Fruit fly (Drosophila melanogaster) whole organism, embryonic: ENCODE data around the gene HP1e.

ENCODE experiments used
- Aef1 ChIP-seq: fragments of 200-800 bp; sonication (Bioruptor generic); IDR thresholded peaks from 3 replicates; pipeline ENCODE4 v1.3.6; 2022; ENCODE audit warnings: missing biosample characterization, missing genetic modification characterization
- Antp ChIP-seq: fragments of 200-800 bp; sonication (Bioruptor generic); optimal IDR thresholded peaks from 3 replicates; lab custom pipeline; 2016; ENCODE audit warnings: missing biosample characterization, missing genetic modification characterization
- Asciz ChIP-seq: fragments of 200-800 bp; sonication (Bioruptor generic); optimal IDR thresholded peaks from 2 replicates; lab custom pipeline; 2017; ENCODE audit warnings: missing biosample characterization, mild to moderate bottlenecking, missing genetic modification characterization, missing genetic modification reagents
- Atf3 ChIP-seq: fragments of 200-800 bp; sonication (Bioruptor generic); optimal IDR thresholded peaks from 3 replicates; lab custom pipeline; 2016; ENCODE audit warnings: missing biosample characterization, missing genetic modification characterization
- CG10366 ChIP-seq: fragments of 200-800 bp; sonication (Bioruptor generic); IDR thresholded peaks from 2 replicates; pipeline ENCODE4 v1.3.6; 2022; ENCODE audit warnings: missing biosample characterization, missing genetic modification characterization
- CG11504 ChIP-seq: fragments of 200-800 bp; sonication (Bioruptor generic); optimal IDR thresholded peaks from 3 replicates; lab custom pipeline; 2019; ENCODE audit warnings: missing biosample characterization, mild to moderate bottlenecking, missing genetic modification characterization, moderate library complexity
- CG11723 ChIP-seq: fragments of 200-800 bp; sonication (Bioruptor generic); optimal IDR thresholded peaks from 2 replicates; lab custom pipeline; 2017; ENCODE audit warnings: missing biosample characterization, mild to moderate bottlenecking, missing genetic modification characterization
- CG1233 ChIP-seq: fragments of 200-800 bp; sonication (Bioruptor generic); optimal IDR thresholded peaks from 4 replicates; lab custom pipeline; 2018; ENCODE audit warnings: missing biosample characterization, mild to moderate bottlenecking, missing genetic modification characterization
- CG15514 ChIP-seq: fragments of 200-800 bp; sonication (Bioruptor generic); optimal IDR thresholded peaks from 3 replicates; lab custom pipeline; 2017; ENCODE audit warnings: missing biosample characterization, missing genetic modification characterization, mild to moderate bottlenecking, moderate library complexity, missing genetic modification reagents
- CG1603 ChIP-seq: fragments of 200-800 bp; sonication (Bioruptor generic); optimal IDR thresholded peaks from 2 replicates; lab custom pipeline; 2019; ENCODE audit warnings: missing biosample characterization, mild to moderate bottlenecking, missing genetic modification characterization, moderate library complexity
- CG17612 ChIP-seq: fragments of 200-800 bp; sonication (Bioruptor generic); IDR thresholded peaks from 2 replicates; pipeline ENCODE4 v1.3.6; 2022; ENCODE audit warnings: missing biosample characterization, missing genetic modification characterization
- CG2875 ChIP-seq: fragments of 200-800 bp; sonication (Bioruptor generic); optimal IDR thresholded peaks from 2 replicates; lab custom pipeline; 2017; ENCODE audit warnings: missing biosample characterization, mild to moderate bottlenecking, missing genetic modification characterization, missing genetic modification reagents
- CG31365 ChIP-seq: fragments of 200-800 bp; sonication (Bioruptor generic); optimal IDR thresholded peaks from 2 replicates; lab custom pipeline; 2018; ENCODE audit warnings: missing biosample characterization, mild to moderate bottlenecking, missing genetic modification characterization
- CG4328 ChIP-seq: fragments of 200-800 bp; sonication (Bioruptor generic); optimal IDR thresholded peaks from 3 replicates; lab custom pipeline; 2017; ENCODE audit warnings: missing biosample characterization, missing genetic modification reagents, missing genetic modification characterization
- CG43689 ChIP-seq: fragments of 200-800 bp; sonication (Bioruptor generic); IDR thresholded peaks from 2 replicates; pipeline ENCODE4 v1.3.6; 2022; ENCODE audit warnings: missing biosample characterization, missing genetic modification characterization
- CG4730 ChIP-seq: fragments of 200-800 bp; sonication (Bioruptor generic); IDR thresholded peaks from 2 replicates; pipeline ENCODE4 v1.3.6; 2022; ENCODE audit warnings: missing biosample characterization, missing genetic modification characterization
- CG5245 ChIP-seq: fragments of 200-800 bp; sonication (Bioruptor generic); optimal IDR thresholded peaks from 3 replicates; lab custom pipeline; 2016; ENCODE audit warnings: missing biosample characterization, missing genetic modification characterization
- CG6272 ChIP-seq: fragments of 200-800 bp; sonication (Bioruptor generic); IDR thresholded peaks from 2 replicates; pipeline ENCODE4 v1.3.6; 2022; ENCODE audit warnings: missing biosample characterization, missing genetic modification characterization
- CG8290 ChIP-seq, 3 experiments: fragments of 200-800 bp; sonication (Bioruptor generic); optimal IDR thresholded peaks; 2 replicates each; lab custom pipeline; 2016 to 2019; ENCODE audit warnings: missing biosample characterization in 3 of 3, missing genetic modification characterization in 3 of 3, mild to moderate bottlenecking in 2 of 3, moderate library complexity in 1 of 3
- CHES-1-like ChIP-seq: fragments of 200-800 bp; sonication (Bioruptor generic); optimal IDR thresholded peaks from 2 replicates; lab custom pipeline; 2016; ENCODE audit warnings: missing biosample characterization, missing genetic modification characterization
- D19A ChIP-seq: fragments of 200-800 bp; optimal IDR thresholded peaks from 3 replicates; lab custom pipeline; 2019; ENCODE audit warnings: missing biosample characterization, mild to moderate bottlenecking, missing genetic modification characterization, moderate library complexity
- Dek ChIP-seq: fragments of 200-800 bp; sonication (Bioruptor generic); optimal IDR thresholded peaks from 3 replicates; lab custom pipeline; 2019; ENCODE audit warnings: missing biosample characterization, mild to moderate bottlenecking, missing genetic modification characterization, moderate library complexity
- E2f1 ChIP-seq: fragments of 200-800 bp; sonication (Bioruptor generic); IDR thresholded peaks from 2 replicates; pipeline ENCODE4 v1.3.6; 2022; ENCODE audit warnings: missing biosample characterization, missing genetic modification characterization
- Elba2 ChIP-seq: fragments of 200-800 bp; sonication (Bioruptor generic); optimal IDR thresholded peaks from 3 replicates; lab custom pipeline; 2016; ENCODE audit warnings: missing biosample characterization, missing genetic modification characterization
- H2.0 ChIP-seq: fragments of 200-800 bp; sonication (Bioruptor generic); IDR thresholded peaks from 2 replicates; pipeline ENCODE4 v1.3.6; 2022; ENCODE audit warnings: missing biosample characterization, missing genetic modification characterization
- Mad ChIP-seq: fragments of 200-800 bp; sonication (Bioruptor generic); optimal IDR thresholded peaks from 2 replicates; lab custom pipeline; 2016; ENCODE audit warnings: missing biosample characterization, missing genetic modification characterization
- Med ChIP-seq: fragments of 200-800 bp; sonication (Bioruptor generic); peaks from one replicate; lab custom pipeline; 2016; ENCODE audit warnings: missing biosample characterization, missing genetic modification characterization, mild to moderate bottlenecking, inconsistent platforms, moderate library complexity
- Nf-YA ChIP-seq: fragments of 200-800 bp; sonication (Bioruptor generic); IDR thresholded peaks from 2 replicates; pipeline ENCODE4 v1.3.6; 2022; ENCODE audit warnings: missing biosample characterization, missing genetic modification characterization
- Opbp ChIP-seq: fragments of 200-800 bp; sonication (Bioruptor generic); IDR thresholded peaks from 3 replicates; pipeline ENCODE4 v1.3.6; 2022; ENCODE audit warnings: missing biosample characterization, missing genetic modification characterization; ENCODE audit not compliant: partially characterized antibody
- PHDP ChIP-seq: fragments of 200-800 bp; sonication (Bioruptor generic); optimal IDR thresholded peaks from 3 replicates; lab custom pipeline; 2018; ENCODE audit warnings: missing biosample characterization, mild to moderate bottlenecking, missing genetic modification characterization, moderate library complexity
- Poxn ChIP-seq: fragments of 200-800 bp; sonication (Bioruptor generic); IDR thresholded peaks from 2 replicates; pipeline ENCODE4 v1.3.6; 2022; ENCODE audit warnings: missing biosample characterization, missing genetic modification characterization
- Six4 ChIP-seq: fragments of 200-800 bp; sonication (Bioruptor generic); optimal IDR thresholded peaks from 2 replicates; lab custom pipeline; 2016; ENCODE audit warnings: missing biosample characterization, missing genetic modification characterization
- ac ChIP-seq: fragments of 200-800 bp; sonication (Bioruptor generic); optimal IDR thresholded peaks from 3 replicates; lab custom pipeline; 2017; ENCODE audit warnings: missing biosample characterization, mild to moderate bottlenecking, missing genetic modification characterization
- bcd ChIP-seq: fragments of 200-800 bp; sonication (Bioruptor generic); optimal IDR thresholded peaks from 2 replicates; lab custom pipeline; 2017; ENCODE audit warnings: missing biosample characterization, mild to moderate bottlenecking, missing genetic modification characterization
- caup ChIP-seq: fragments of 200-800 bp; sonication (Bioruptor generic); optimal IDR thresholded peaks from 3 replicates; lab custom pipeline; 2017; ENCODE audit warnings: missing biosample characterization, mild to moderate bottlenecking, missing genetic modification characterization, moderate library complexity; ENCODE audit not compliant: severe bottlenecking
- eyg ChIP-seq: fragments of 200-800 bp; sonication (Bioruptor generic); optimal IDR thresholded peaks from 3 replicates; lab custom pipeline; 2016; ENCODE audit warnings: missing biosample characterization, missing genetic modification characterization
- fd102C ChIP-seq: fragments of 200-800 bp; sonication (Bioruptor generic); optimal IDR thresholded peaks from 2 replicates; lab custom pipeline; 2018; ENCODE audit warnings: missing biosample characterization, mild to moderate bottlenecking, missing genetic modification characterization, moderate library complexity
- gsb ChIP-seq: fragments of 200-800 bp; sonication (Bioruptor generic); IDR thresholded peaks from 2 replicates; pipeline ENCODE4 v1.3.6; 2022; ENCODE audit warnings: missing biosample characterization, missing genetic modification characterization
- gsb-n ChIP-seq: fragments of 200-800 bp; sonication (Bioruptor generic); optimal IDR thresholded peaks from 3 replicates; lab custom pipeline; 2018; ENCODE audit warnings: missing biosample characterization, mild to moderate bottlenecking, missing genetic modification characterization
- ham ChIP-seq: fragments of 200-800 bp; sonication (Bioruptor generic); IDR thresholded peaks from 2 replicates; pipeline ENCODE4 v1.3.6; 2022; ENCODE audit warnings: missing biosample characterization, missing genetic modification characterization
- kni ChIP-seq: fragments of 200-800 bp; sonication (Bioruptor generic); optimal IDR thresholded peaks from 3 replicates; lab custom pipeline; 2017; ENCODE audit warnings: mild to moderate bottlenecking, missing biosample characterization, missing genetic modification reagents, missing genetic modification characterization
- lbe ChIP-seq: fragments of 200-800 bp; sonication (Bioruptor generic); optimal IDR thresholded peaks from 2 replicates; lab custom pipeline; 2016; ENCODE audit warnings: missing biosample characterization, mild to moderate bottlenecking, missing genetic modification characterization
- phol ChIP-seq: fragments of 200-800 bp; sonication (Bioruptor generic); optimal IDR thresholded peaks from 3 replicates; lab custom pipeline; 2018; ENCODE audit warnings: missing biosample characterization, mild to moderate bottlenecking, missing genetic modification characterization, moderate library complexity
- row ChIP-seq: fragments of 200-800 bp; sonication (Bioruptor generic); IDR thresholded peaks from 3 replicates; pipeline ENCODE4 v1.3.6; 2022; ENCODE audit warnings: missing biosample characterization, missing genetic modification characterization
- shn ChIP-seq: fragments of 200-800 bp; sonication (Bioruptor generic); optimal IDR thresholded peaks from 3 replicates; lab custom pipeline; 2016; ENCODE audit warnings: missing biosample characterization, missing genetic modification characterization
- stwl ChIP-seq: fragments of 200-800 bp; sonication (Bioruptor generic); optimal IDR thresholded peaks from 3 replicates; lab custom pipeline; 2018; ENCODE audit warnings: missing biosample characterization, mild to moderate bottlenecking, missing genetic modification characterization, moderate library complexity
- tin ChIP-seq: fragments of 200-800 bp; sonication (Bioruptor generic); optimal IDR thresholded peaks from 3 replicates; lab custom pipeline; 2016; ENCODE audit warnings: missing biosample characterization, missing genetic modification characterization
- tio ChIP-seq: fragments of 200-800 bp; sonication (Bioruptor generic); optimal IDR thresholded peaks from 2 replicates; lab custom pipeline; 2017; ENCODE audit warnings: missing biosample characterization, missing genetic modification characterization, inconsistent platforms
- trh ChIP-seq: fragments of 200-800 bp; sonication (Bioruptor generic); optimal IDR thresholded peaks from 2 replicates; lab custom pipeline; 2016; ENCODE audit warnings: missing biosample characterization, missing genetic modification characterization
- zfh1 ChIP-seq: fragments of 200-800 bp; sonication (Bioruptor generic); IDR thresholded peaks from 3 replicates; pipeline ENCODE4 v1.3.6; 2022; ENCODE audit warnings: missing biosample characterization, missing genetic modification characterization

The HP1e gene

dm6 chr3R:9342248-9342882 is 20.8 kb downstream of the HP1e start (continued):
- peak; percentile 12 for TF ChIP-seq trh
- no peak for TF ChIP-seq CG5245 (GFP tag; lab: Kevin White, UChicago)
- TF ChIP-seq phol (tag; lab: Kevin White, UChicago) = peak; percentile 7
- TF ChIP-seq PHDP (tag; lab: Kevin White, UChicago) = peak; percentile 73
- no peak for TF ChIP-seq CG8290 (GFP tag; optimal IDR thresholded peaks at IDR 0.05; lab: Kevin White, UChicago)
- TF ChIP-seq CG8290 (tag; optimal IDR thresholded peaks at IDR 0.05; lab: Kevin White, UChicago) = peak; percentile 18 to 81
- TF ChIP-seq Opbp = no peak
- TF ChIP-seq bcd = peak; percentile 39
- TF ChIP-seq E2f1 = no peak
- TF ChIP-seq Dek (tag; lab: Kevin White, UChicago) = peak; percentile 29
- peak; percentile 21 for TF ChIP-seq CG11723 (GFP tag; lab: Kevin White, UChicago)
- TF ChIP-seq CG31365 (tag; lab: Kevin White, UChicago) = no peak
- TF ChIP-seq Nf-YA = no peak
- peak; percentile 91 for TF ChIP-seq Med (GFP tag; lab: Kevin White, UChicago)
- peak; percentile 13 for TF ChIP-seq Atf3 (GFP tag; lab: Kevin White, UChicago)
- no peak for TF ChIP-seq CG43689 (GFP tag; lab: Robert Waterston, UW)
- peak; percentile 44 for TF ChIP-seq CG1603 (tag; lab: Kevin White, UChicago)
- TF ChIP-seq CHES-1-like (GFP tag; lab: Kevin White, UChicago) = no peak
- TF ChIP-seq CG1233 (GFP tag; lab: Kevin White, UChicago) = peak; percentile 62
- TF ChIP-seq ham = no peak
- TF ChIP-seq Six4 (GFP tag; lab: Kevin White, UChicago) = peak; percentile 18
- peak; percentile 25 for TF ChIP-seq ac (GFP tag; lab: Kevin White, UChicago)
- TF ChIP-seq row (GFP tag; lab: Robert Waterston, UW) = peak; percentile 41; the same call in 1 of the 3 replicates
- TF ChIP-seq gsb-n = peak; percentile 61
- peak; percentile 38 for TF ChIP-seq tio (GFP tag; lab: Kevin White, UChicago)
- no peak for TF ChIP-seq Poxn (GFP tag; lab: Robert Waterston, UW)
- TF ChIP-seq kni (GFP tag; lab: Kevin White, UChicago) = no peak
- TF ChIP-seq CG2875 = peak; percentile 44
- TF ChIP-seq Aef1 (GFP tag; lab: Robert Waterston, UW) = no peak
- TF ChIP-seq tin (GFP tag; lab: Kevin White, UChicago) = no peak
- TF ChIP-seq Mad (GFP tag; lab: Kevin White, UChicago) = no peak
- no peak for TF ChIP-seq shn (GFP tag; lab: Kevin White, UChicago)
- TF ChIP-seq CG6272 (GFP tag; lab: Robert Waterston, UW) = no peak
- no peak for TF ChIP-seq H2.0 (GFP tag; lab: Robert Waterston, UW)
- TF ChIP-seq Antp = no peak
- TF ChIP-seq CG17612 (GFP tag; lab: Robert Waterston, UW) = no peak
- TF ChIP-seq fd102C (GFP tag; lab: Kevin White, UChicago) = no peak
- TF ChIP-seq caup (GFP tag; lab: Kevin White, UChicago) = peak; percentile 68
- TF ChIP-seq CG11504 = peak; percentile 62
- TF ChIP-seq Elba2 (GFP tag; lab: Kevin White, UChicago) = no peak
- TF ChIP-seq eyg (GFP tag; lab: Kevin White, UChicago) = no peak
- peak; percentile 55 for TF ChIP-seq stwl (tag; lab: Kevin White, UChicago)
- peak; percentile 7; the same call in 1 of the 2 replicates for TF ChIP-seq CG10366 (GFP tag; lab: Robert Waterston, UW)
- TF ChIP-seq CG4730 = no peak
- peak; percentile 70 for TF ChIP-seq Asciz (GFP tag; lab: Kevin White, UChicago)
- peak; percentile 63; the same call in 1 of the 3 replicates for TF ChIP-seq zfh1
- TF ChIP-seq gsb (GFP tag; lab: Robert Waterston, UW) = no peak
- TF ChIP-seq D19A (tag; lab: Kevin White, UChicago) = peak; percentile 67
- peak; percentile 57 for TF ChIP-seq CG4328
- peak; percentile 69 for TF ChIP-seq CG15514 (GFP tag; lab: Kevin White, UChicago)
- peak; percentile 63 for TF ChIP-seq lbe
